Fruit fly (Drosophila melanogaster) whole organism, embryonic: Measurements from ENCODE around the gene CG45066.

Experiments
- Adf1 ChIP-seq: fragments of 200-800 bp; sonication (Bioruptor generic); IDR thresholded peaks from 2 replicates; pipeline ENCODE4 v1.3.6; 2022; ENCODE audit warnings: missing biosample characterization, missing genetic modification characterization
- CG11085 ChIP-seq: fragments of 200-800 bp; sonication (Bioruptor generic); IDR thresholded peaks from 2 replicates; pipeline ENCODE4 v1.3.6; 2022; ENCODE audit warnings: missing biosample characterization, missing genetic modification characterization
- CG13424 ChIP-seq: fragments of 200-800 bp; sonication (Bioruptor generic); optimal IDR thresholded peaks from 2 replicates; lab custom pipeline; 2019; ENCODE audit warnings: missing biosample characterization, mild to moderate bottlenecking, missing genetic modification characterization, moderate library complexity
- CG14710 ChIP-seq: fragments of 200-800 bp; sonication (Bioruptor generic); optimal IDR thresholded peaks from 3 replicates; lab custom pipeline; 2019; ENCODE audit warnings: missing biosample characterization, mild to moderate bottlenecking, missing genetic modification characterization, moderate library complexity
- CG14965 ChIP-seq: fragments of 200-800 bp; sonication (Bioruptor generic); optimal IDR thresholded peaks from 2 replicates; lab custom pipeline; 2016; ENCODE audit warnings: missing biosample characterization, missing genetic modification characterization, borderline replicate concordance
- CG34224 ChIP-seq: fragments of 200-800 bp; sonication (Bioruptor generic); IDR thresholded peaks from 3 replicates; pipeline ENCODE4 v1.3.6; 2022; ENCODE audit warnings: missing biosample characterization, missing genetic modification characterization; ENCODE audit not compliant: partially characterized antibody
- CG34376 ChIP-seq: fragments of 200-800 bp; sonication (Bioruptor generic); optimal IDR thresholded peaks from 2 replicates; lab custom pipeline; 2018; ENCODE audit warnings: missing biosample characterization, mild to moderate bottlenecking, missing genetic modification characterization
- CG34422 ChIP-seq: fragments of 200-800 bp; sonication (Bioruptor generic); IDR thresholded peaks from 3 replicates; pipeline ENCODE4 v1.3.6; 2022; ENCODE audit warnings: missing biosample characterization, missing genetic modification characterization
- CG4282 ChIP-seq: fragments of 200-800 bp; sonication (Bioruptor generic); optimal IDR thresholded peaks from 2 replicates; lab custom pipeline; 2016; ENCODE audit warnings: missing biosample characterization, missing genetic modification characterization
- CG5245 ChIP-seq: fragments of 200-800 bp; sonication (Bioruptor generic); optimal IDR thresholded peaks from 3 replicates; lab custom pipeline; 2016; ENCODE audit warnings: missing biosample characterization, missing genetic modification characterization
- CG6765 ChIP-seq: fragments of 200-800 bp; sonication (Bioruptor generic); optimal IDR thresholded peaks from 3 replicates; lab custom pipeline; 2017; ENCODE audit warnings: missing biosample characterization, mild to moderate bottlenecking, missing genetic modification characterization
- CG6813 ChIP-seq: fragments of 200-800 bp; sonication (Bioruptor generic); optimal IDR thresholded peaks from 2 replicates; lab custom pipeline; 2017; ENCODE audit warnings: missing biosample characterization, missing genetic modification characterization, mild to moderate bottlenecking, moderate library complexity, missing genetic modification reagents
- CG7357 ChIP-seq: fragments of 200-800 bp; sonication (Bioruptor generic); IDR thresholded peaks from 3 replicates; pipeline ENCODE4 v1.3.6; 2022; ENCODE audit warnings: missing biosample characterization, missing genetic modification characterization
- CG8359 ChIP-seq: fragments of 200-800 bp; sonication (Bioruptor generic); optimal IDR thresholded peaks from 2 replicates; lab custom pipeline; 2017; ENCODE audit warnings: missing biosample characterization, mild to moderate bottlenecking, missing genetic modification characterization, borderline replicate concordance
- CG8478 ChIP-seq: fragments of >200 bp; optimal IDR thresholded peaks from 2 replicates; lab custom pipeline; 2018
- CHES-1-like ChIP-seq: fragments of 200-800 bp; sonication (Bioruptor generic); optimal IDR thresholded peaks from 2 replicates; lab custom pipeline; 2016; ENCODE audit warnings: missing biosample characterization, missing genetic modification characterization
- D19B ChIP-seq: fragments of 200-800 bp; sonication (Bioruptor generic); optimal IDR thresholded peaks from 2 replicates; lab custom pipeline; 2017; ENCODE audit warnings: missing biosample characterization, mild to moderate bottlenecking, missing genetic modification characterization
- E2f2 ChIP-seq: fragments of 200-800 bp; sonication (Bioruptor generic); IDR thresholded peaks from 2 replicates; pipeline ENCODE4 v1.3.6; 2022; ENCODE audit warnings: missing biosample characterization, missing genetic modification characterization
- Hr3 ChIP-seq: fragments of 200-800 bp; sonication (Bioruptor generic); optimal IDR thresholded peaks from 3 replicates; lab custom pipeline; 2016; ENCODE audit warnings: missing biosample characterization, missing genetic modification characterization
- Hr51 ChIP-seq, 2 experiments: fragments of 200-800 bp; sonication (Bioruptor generic); optimal IDR thresholded peaks; 2 replicates in 1 of 2; 3 replicates in 1 of 2; lab custom pipeline; 2016 to 2018; ENCODE audit warnings: missing biosample characterization in 2 of 2, missing genetic modification characterization in 2 of 2, mild to moderate bottlenecking in 1 of 2, moderate library complexity in 1 of 2
- Med ChIP-seq: fragments of 200-800 bp; sonication (Bioruptor generic); peaks from one replicate; lab custom pipeline; 2016; ENCODE audit warnings: missing biosample characterization, missing genetic modification characterization, mild to moderate bottlenecking, inconsistent platforms, moderate library complexity
- Meics ChIP-seq: fragments of 200-800 bp; sonication (Bioruptor generic); optimal IDR thresholded peaks from 2 replicates; lab custom pipeline; 2017; ENCODE audit warnings: missing biosample characterization, mild to moderate bottlenecking, missing genetic modification characterization
- Ravus ChIP-seq: fragments of 200-800 bp; sonication (Bioruptor generic); IDR thresholded peaks from 2 replicates; pipeline ENCODE4 v1.3.6; 2022; ENCODE audit warnings: missing biosample characterization, missing genetic modification characterization
- Sox100B ChIP-seq: fragments of 200-800 bp; sonication (Bioruptor generic); optimal IDR thresholded peaks from 3 replicates; lab custom pipeline; 2018; ENCODE audit warnings: missing biosample characterization, mild to moderate bottlenecking, missing genetic modification characterization
- TFAM ChIP-seq: fragments of 200-800 bp; sonication (Bioruptor generic); optimal IDR thresholded peaks from 2 replicates; lab custom pipeline; 2017; ENCODE audit warnings: missing biosample characterization, missing genetic modification characterization, inconsistent platforms
- ab ChIP-seq: fragments of 200-800 bp; sonication (Bioruptor generic); optimal IDR thresholded peaks from 2 replicates; lab custom pipeline; 2016; ENCODE audit warnings: missing biosample characterization, missing genetic modification characterization
- al ChIP-seq: fragments of 200-800 bp; sonication (Bioruptor generic); IDR thresholded peaks from 2 replicates; pipeline ENCODE4 v1.3.6; 2022; ENCODE audit warnings: missing biosample characterization, missing genetic modification characterization
- cad ChIP-seq: fragments of >200 bp; optimal IDR thresholded peaks from 2 replicates; lab custom pipeline; 2017; ENCODE audit warnings: missing biosample characterization, missing genetic modification characterization
- crp ChIP-seq, 2 experiments: fragments of 200-800 bp; sonication (Bioruptor generic); optimal IDR thresholded peaks; 2 replicates in 1 of 2; 3 replicates in 1 of 2; lab custom pipeline; 2017; ENCODE audit warnings: missing biosample characterization in 2 of 2, missing genetic modification characterization in 2 of 2, mild to moderate bottlenecking in 1 of 2, moderate library complexity in 1 of 2
- da ChIP-seq: fragments of 200-800 bp; sonication (Bioruptor generic); optimal IDR thresholded peaks from 2 replicates; lab custom pipeline; 2016; ENCODE audit warnings: missing biosample characterization, missing genetic modification characterization
- dmrt11E ChIP-seq: fragments of 200-800 bp; sonication (Bioruptor generic); optimal IDR thresholded peaks from 3 replicates; lab custom pipeline; 2018; ENCODE audit warnings: missing biosample characterization, mild to moderate bottlenecking, missing genetic modification characterization, moderate library complexity
- ems ChIP-seq: fragments of 200-800 bp; sonication (Bioruptor generic); optimal IDR thresholded peaks from 3 replicates; lab custom pipeline; 2016; ENCODE audit warnings: missing biosample characterization, missing genetic modification characterization
- hbn ChIP-seq: fragments of 200-800 bp; sonication (Bioruptor generic); IDR thresholded peaks from 2 replicates; pipeline ENCODE4 v1.3.6; 2022; ENCODE audit warnings: missing biosample characterization, missing genetic modification characterization; ENCODE audit not compliant: partially characterized antibody
- jing ChIP-seq: fragments of 200-800 bp; sonication (Bioruptor generic); optimal IDR thresholded peaks from 2 replicates; lab custom pipeline; 2018; ENCODE audit warnings: missing biosample characterization, mild to moderate bottlenecking, missing genetic modification characterization
- ken ChIP-seq: fragments of 200-800 bp; sonication (Bioruptor generic); IDR thresholded peaks from 3 replicates; pipeline ENCODE4 v1.3.6; 2022; ENCODE audit warnings: missing biosample characterization, missing genetic modification characterization
- lilli ChIP-seq: fragments of 200-800 bp; sonication (Bioruptor generic); optimal IDR thresholded peaks from 3 replicates; lab custom pipeline; 2016; ENCODE audit warnings: missing biosample characterization, missing genetic modification characterization
- lmd ChIP-seq: fragments of 200-800 bp; sonication (Bioruptor generic); IDR thresholded peaks from 2 replicates; pipeline ENCODE4 v1.3.6; 2022; ENCODE audit warnings: missing biosample characterization, missing genetic modification characterization
- mirr ChIP-seq: fragments of 200-800 bp; sonication (Bioruptor generic); optimal IDR thresholded peaks from 3 replicates; lab custom pipeline; 2018; ENCODE audit warnings: missing biosample characterization, mild to moderate bottlenecking, missing genetic modification characterization
- ranshi ChIP-seq: fragments of 200-800 bp; sonication (Bioruptor generic); IDR thresholded peaks from 2 replicates; pipeline ENCODE4 v1.3.6; 2022; ENCODE audit warnings: missing biosample characterization, missing genetic modification characterization
- rib ChIP-seq: fragments of 200-800 bp; sonication (Bioruptor generic); IDR thresholded peaks from 2 replicates; pipeline ENCODE4 v1.3.6; 2022; ENCODE audit warnings: missing biosample characterization, missing genetic modification characterization
- salm ChIP-seq: fragments of 200-800 bp; sonication (Bioruptor generic); optimal IDR thresholded peaks from 2 replicates; lab custom pipeline; 2018; ENCODE audit warnings: missing biosample characterization, mild to moderate bottlenecking, missing genetic modification characterization
- scrt ChIP-seq: fragments of 200-800 bp; sonication (Bioruptor generic); optimal IDR thresholded peaks from 2 replicates; lab custom pipeline; 2018; ENCODE audit warnings: missing biosample characterization, mild to moderate bottlenecking, missing genetic modification characterization, moderate library complexity
- sens ChIP-seq: fragments of 200-800 bp; sonication (Bioruptor generic); peaks from one replicate; lab custom pipeline; 2016; ENCODE audit warnings: missing biosample characterization, missing genetic modification characterization
- sim ChIP-seq: fragments of 200-800 bp; sonication (Bioruptor generic); IDR thresholded peaks from 2 replicates; pipeline ENCODE4 v1.3.6; 2022; ENCODE audit warnings: missing biosample characterization, missing genetic modification characterization
- stwl ChIP-seq: fragments of 200-800 bp; sonication (Bioruptor generic); optimal IDR thresholded peaks from 3 replicates; lab custom pipeline; 2018; ENCODE audit warnings: missing biosample characterization, mild to moderate bottlenecking, missing genetic modification characterization, moderate library complexity
- tgo ChIP-seq: fragments of 200-800 bp; sonication (Bioruptor generic); IDR thresholded peaks from 3 replicates; pipeline ENCODE4 v1.3.6; 2022; ENCODE audit warnings: missing biosample characterization, missing genetic modification characterization
- tx ChIP-seq: fragments of 200-800 bp; sonication (Bioruptor generic); optimal IDR thresholded peaks from 2 replicates; lab custom pipeline; 2016; ENCODE audit warnings: missing biosample characterization, missing genetic modification characterization
- vfl ChIP-seq: fragments of 200-800 bp; sonication (Bioruptor generic); optimal IDR thresholded peaks from 2 replicates; lab custom pipeline; 2016; ENCODE audit warnings: missing biosample characterization, missing genetic modification characterization
- zf30C ChIP-seq: fragments of 200-800 bp; sonication (Bioruptor generic); optimal IDR thresholded peaks from 3 replicates; lab custom pipeline; 2018; ENCODE audit warnings: missing biosample characterization, mild to moderate bottlenecking, missing genetic modification characterization

Gene CG45066

DNA sequence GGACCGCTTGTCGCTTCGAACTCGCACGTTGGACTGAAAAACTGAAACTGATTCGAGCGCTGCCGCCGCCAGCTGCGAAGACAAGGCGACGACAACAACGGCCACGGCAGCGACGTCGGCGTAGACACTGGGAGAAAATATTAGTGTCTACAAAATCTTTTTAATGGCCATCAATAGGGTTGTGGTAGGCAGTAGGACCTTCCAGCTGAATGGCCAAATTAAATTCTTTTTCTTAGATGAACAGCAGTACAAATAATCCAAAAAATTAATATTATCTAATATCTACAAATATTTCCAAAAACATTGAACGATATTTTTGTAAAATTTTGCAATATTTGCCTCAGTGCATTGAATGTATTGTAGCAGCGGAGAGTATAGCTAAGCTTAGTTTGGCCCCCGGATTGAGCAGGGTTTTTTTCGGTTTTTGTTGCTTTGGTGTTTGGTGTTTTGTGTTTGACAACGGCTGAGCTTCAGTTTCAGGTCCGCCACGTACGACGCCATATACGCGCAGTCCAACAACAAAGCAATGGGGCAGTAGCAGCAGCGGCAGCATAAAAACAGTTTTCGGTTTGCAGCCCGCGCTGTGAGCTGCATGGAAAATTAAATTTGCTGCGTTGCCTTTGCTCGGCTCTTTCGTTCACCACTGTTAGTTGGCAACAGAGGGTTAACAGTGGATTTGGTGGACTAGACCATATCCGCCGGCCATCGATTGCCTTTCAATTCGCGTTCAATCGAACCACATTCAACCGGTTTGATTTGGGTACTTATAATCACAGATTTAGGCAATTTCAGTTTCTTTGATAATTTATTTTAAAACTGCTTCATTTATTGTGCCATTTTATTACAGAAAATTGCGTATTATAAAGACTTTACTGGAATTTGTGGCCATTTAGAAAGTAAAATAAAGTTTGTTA lies 3.9 kb downstream of the CG45066 start, which contains the start of gene Cht7 (continued):
- TF ChIP-seq salm (peak; percentile 84), CG8359 (GFP tag; lab: Kevin White, UChicago) (peak; percentile 56), crp (GFP tag; optimal IDR thresholded peaks at IDR 0.05; lab: Kevin White, UChicago) (peak in 1 of 2 experiments; percentile 45), stwl (tag; lab: Kevin White, UChicago) (no peak), CG14965 (GFP tag; lab: Kevin White, UChicago) (no peak), Adf1 (GFP tag; lab: Robert Waterston, UW) (peak; percentile 90), vfl (GFP tag; lab: Kevin White, UChicago) (peak; percentile 42), CG4282 (GFP tag; lab: Kevin White, UChicago) (no peak), CG13424 (tag; lab: Kevin White, UChicago) (peak; percentile 93), ranshi (GFP tag; lab: Robert Waterston, UW) (peak; percentile 71; the same call in 1 of the 2 replicates), cad (no peak), Meics (GFP tag; lab: Kevin White, UChicago) (peak; percentile 83), CG34376 (GFP tag; lab: Kevin White, UChicago) (peak; percentile 60), zf30C (peak; percentile 79), Sox100B (GFP tag; lab: Kevin White, UChicago) (peak; percentile 89), Med (GFP tag; lab: Kevin White, UChicago) (peak; percentile 96), hbn (no peak), ab (GFP tag; lab: Kevin White, UChicago) (no peak), lmd (peak; percentile 89), al (GFP tag; lab: Robert Waterston, UW) (peak; percentile 76), TFAM (no peak), dmrt11E (tag; lab: Kevin White, UChicago) (peak; percentile 78), tx (GFP tag; lab: Kevin White, UChicago) (peak; percentile 54), CG8478 (no peak), CHES-1-like (GFP tag; lab: Kevin White, UChicago) (peak; percentile 34), ken (peak; percentile 76), CG34422 (GFP tag; lab: Robert Waterston, UW) (peak; percentile 85), CG5245 (peak; percentile 65), mirr (GFP tag; lab: Kevin White, UChicago) (no peak), sens (peak; percentile 89), jing (GFP tag; lab: Kevin White, UChicago) (peak; percentile 81), D19B (GFP tag; lab: Kevin White, UChicago) (peak; percentile 19), CG7357 (GFP tag; lab: Robert Waterston, UW) (peak; percentile 63; the same call in 2 of the 3 replicates), CG14710 (tag; lab: Kevin White, UChicago) (peak; percentile 73), sim (GFP tag; lab: Robert Waterston, UW) (peak; percentile 76), scrt (GFP tag; lab: Kevin White, UChicago) (peak; percentile 75), CG34224 (GFP tag; lab: Robert Waterston, UW) (no peak), CG6765 (GFP tag; lab: Kevin White, UChicago) (peak; percentile 59), ems (GFP tag; lab: Kevin White, UChicago) (peak; percentile 61), Hr3 (GFP tag; lab: Kevin White, UChicago) (peak; percentile 80), lilli (GFP tag; lab: Kevin White, UChicago) (peak; percentile 90), rib (GFP tag; lab: Robert Waterston, UW) (peak; percentile 42; the same call in 1 of the 2 replicates), tgo (GFP tag; lab: Robert Waterston, UW) (peak; percentile 89), da (GFP tag; lab: Kevin White, UChicago) (no peak), Ravus (GFP tag; lab: Robert Waterston, UW) (no peak; the same call in 1 of the 2 replicates), CG11085 (GFP tag; lab: Robert Waterston, UW) (peak; percentile 50; the same call in 1 of the 2 replicates), CG6813 (GFP tag; lab: Kevin White, UChicago) (peak; percentile 78), E2f2 (GFP tag; lab: Robert Waterston, UW) (peak; percentile 64), Hr51 (GFP tag; optimal IDR thresholded peaks at IDR 0.05; lab: Kevin White, UChicago) (peak; percentile 68 to 93)
